Worm (Caenorhabditis elegans) whole organism, L4 larva: ENCODE measurements around the gene rbm-39.

Experiments used
- D1046.2 ChIP-seq: fragments of 200-800 bp; sonication (Bioruptor generic); IDR thresholded peaks from 2 replicates; pipeline ENCODE4 v1.3.6; 2022; ENCODE audit warnings: missing genetic modification characterization, missing compliant biosample characterization
- ceh-32 ChIP-seq: sonication (generic microtip); optimal IDR thresholded peaks from 2 replicates; lab custom pipeline; 2016; ENCODE audit warnings: mild to moderate bottlenecking, missing genetic modification characterization, missing compliant biosample characterization; ENCODE audit not compliant: poor library complexity
- ceh-62 ChIP-seq: sonication (generic microtip); optimal IDR thresholded peaks from 2 replicates; lab custom pipeline; 2017; ENCODE audit warnings: missing biosample characterization, missing genetic modification characterization
- fkh-10 ChIP-seq: fragments of 150-350 bp; optimal IDR thresholded peaks from 2 replicates; lab custom pipeline; 2014; ENCODE audit warnings: missing biosample characterization, missing genetic modification reagents, missing genetic modification characterization
- hif-1 ChIP-seq, 2 experiments: sonication (generic microtip); optimal IDR thresholded peaks; 2 replicates each; lab custom pipeline; 2016 to 2017; ENCODE audit warnings: missing compliant biosample characterization in 2 of 2, missing genetic modification characterization in 2 of 2, missing genetic modification reagents in 2 of 2, missing genotype in 2 of 2, mild to moderate bottlenecking in 1 of 2
- lin-13 ChIP-seq: fragments of 150-350 bp; optimal IDR thresholded peaks from 2 replicates; lab custom pipeline; 2014; ENCODE audit warnings: missing biosample characterization, missing genetic modification reagents, missing genetic modification characterization
- tag-97 ChIP-seq: fragments of 200-800 bp; sonication (Bioruptor generic); IDR thresholded peaks from 2 replicates; pipeline ENCODE4 v1.3.6; 2022; ENCODE audit warnings: missing genetic modification characterization, missing compliant biosample characterization
- zfp-3 ChIP-seq: fragments of 200-800 bp; sonication (Bioruptor generic); conservative IDR thresholded peaks from 2 replicates; pipeline ENCODE4 v1.3.6; 2022; ENCODE audit warnings: missing genetic modification reagents, missing genetic modification characterization, missing compliant biosample characterization

ce11 chrIV:1015430-1015829 is 3.0 kb downstream of the rbm-39 start:
- TF ChIP-seq fkh-10 (GFP tag; lab: Kevin White, UChicago) (no peak), tag-97 (GFP tag; lab: Robert Waterston, UW) (no peak), ceh-32 (tag; lab: Kevin White, UChicago) (no peak), D1046.2 (GFP tag; lab: Robert Waterston, UW) (no peak), zfp-3 (GFP tag; lab: Robert Waterston, UW) (no peak), hif-1 (tag; optimal IDR thresholded peaks at IDR 0.05; lab: Kevin White, UChicago) (no peak), ceh-62 (tag; lab: Kevin White, UChicago) (no peak), lin-13 (GFP tag; lab: Kevin White, UChicago) (no peak)
